Worm (Caenorhabditis elegans) whole organism, midembryonic: ENCODE data around the gene ccr-4.

Experiments
- T22C8.4 ChIP-seq: fragments of 200-800 bp; sonication (Bioruptor generic); IDR thresholded peaks from 2 replicates; pipeline ENCODE4 v1.3.6; 2022; ENCODE audit warnings: missing genetic modification characterization, missing compliant biosample characterization
- cog-1 ChIP-seq: sonication (generic microtip); optimal IDR thresholded peaks from 2 replicates; lab custom pipeline; 2016; ENCODE audit warnings: missing genetic modification characterization, missing compliant biosample characterization
- flt-1 ChIP-seq: fragments of 200-800 bp; sonication (Bioruptor generic); IDR thresholded peaks from 2 replicates; pipeline ENCODE4 v1.3.6; 2022; ENCODE audit warnings: missing genetic modification characterization, missing compliant biosample characterization
- klf-2 ChIP-seq: fragments of 200-800 bp; sonication (Bioruptor generic); conservative IDR thresholded peaks from 2 replicates; pipeline ENCODE4 v1.3.6; 2022; ENCODE audit warnings: missing genetic modification reagents, missing genetic modification characterization, missing compliant biosample characterization
- med-1 ChIP-seq: sonication (generic microtip); optimal IDR thresholded peaks from 2 replicates; lab custom pipeline; 2017; ENCODE audit warnings: missing genetic modification characterization, mild to moderate bottlenecking, missing compliant biosample characterization, antibody characterized with exemption, missing genetic modification reagents; ENCODE audit not compliant: insufficient read depth
- ref-1 ChIP-seq: fragments of 200-800 bp; sonication (Bioruptor generic); conservative IDR thresholded peaks from 2 replicates; pipeline ENCODE4 v1.3.6; 2022; ENCODE audit warnings: missing genetic modification reagents, missing genetic modification characterization, missing compliant biosample characterization
- tab-1 ChIP-seq: fragments of 200-800 bp; sonication (Bioruptor generic); IDR thresholded peaks from 2 replicates; pipeline ENCODE4 v1.3.6; 2022; ENCODE audit warnings: missing genetic modification characterization, missing compliant biosample characterization
- ztf-23 ChIP-seq: fragments of 200-800 bp; sonication (Bioruptor generic); IDR thresholded peaks from 2 replicates; pipeline ENCODE4 v1.3.6; 2022; ENCODE audit warnings: missing genetic modification reagents, missing genetic modification characterization, missing compliant biosample characterization
- ztf-29 ChIP-seq: fragments of 200-800 bp; sonication (Bioruptor generic); IDR thresholded peaks from 2 replicates; pipeline ENCODE4 v1.3.6; 2022; ENCODE audit warnings: missing genetic modification reagents, missing genetic modification characterization, missing compliant biosample characterization

ccr-4 gene

ce11 chrIV:12378919-12379318 lies 17.6 kb downstream of the ccr-4 start:
- TF ChIP-seq flt-1 (GFP tag; lab: Robert Waterston, UW): no peak
- no peak for TF ChIP-seq tab-1 (GFP tag; lab: Robert Waterston, UW)
- TF ChIP-seq klf-2 (GFP tag; lab: Robert Waterston, UW): no peak
- TF ChIP-seq ztf-23 (GFP tag; lab: Robert Waterston, UW): no peak
- no peak for TF ChIP-seq ref-1 (GFP tag; lab: Robert Waterston, UW)
- no peak for TF ChIP-seq ztf-29 (GFP tag; lab: Robert Waterston, UW)
- no peak for TF ChIP-seq T22C8.4 (GFP tag; lab: Robert Waterston, UW)
- TF ChIP-seq med-1 (GFP tag; lab: Kevin White, UChicago): no peak
- no peak for TF ChIP-seq cog-1

- TF ChIP-seq flt-1 (GFP tag; lab: Robert Waterston, UW) (no peak), ref-1 (GFP tag; lab: Robert Waterston, UW) (no peak), med-1 (GFP tag; lab: Kevin White, UChicago) (no peak), cog-1 (no peak), ztf-29 (GFP tag; lab: Robert Waterston, UW) (no peak), T22C8.4 (GFP tag; lab: Robert Waterston, UW) (no peak)
These were observed 18.4 kb downstream of the ccr-4 start, which contains the start of gene thn-1 for ce11 chrIV:12379784-12380183. Gene thn-1, plus strand, starts transcription at chrIV:12380084.

DNA sequence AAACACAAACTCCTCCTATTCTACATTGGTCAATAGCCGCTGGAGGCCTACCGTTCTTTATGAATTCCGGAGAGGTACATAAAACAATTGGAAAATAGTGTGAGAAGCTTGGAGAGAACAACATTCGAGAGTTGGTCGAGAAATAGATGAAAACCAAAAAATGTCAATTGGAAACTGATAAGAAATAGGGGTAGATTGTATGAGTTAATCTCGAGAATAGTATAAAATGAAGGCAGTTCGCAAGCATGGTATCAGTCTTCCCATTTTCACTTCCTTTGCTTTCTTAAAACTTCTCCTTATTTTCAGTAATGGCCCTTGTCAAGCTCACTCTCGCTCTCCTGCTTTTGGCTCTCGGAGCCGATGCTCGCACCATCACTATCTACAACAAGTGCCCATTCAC lies 21.5 kb downstream of the ccr-4 start, which contains the start of gene thn-2:
Gene thn-2 (plus strand): TSS at position 307 of the 400 bp plus-strand sequence.
- TF ChIP-seq T22C8.4 (GFP tag; lab: Robert Waterston, UW): no peak
- TF ChIP-seq ztf-23 (GFP tag; lab: Robert Waterston, UW): no peak
- TF ChIP-seq cog-1: no peak
- TF ChIP-seq med-1 (GFP tag; lab: Kevin White, UChicago): no peak
- no peak for TF ChIP-seq klf-2 (GFP tag; lab: Robert Waterston, UW)
- no peak for TF ChIP-seq ref-1 (GFP tag; lab: Robert Waterston, UW)
- no peak for TF ChIP-seq ztf-29 (GFP tag; lab: Robert Waterston, UW)
- TF ChIP-seq tab-1 (GFP tag; lab: Robert Waterston, UW): no peak
- TF ChIP-seq flt-1 (GFP tag; lab: Robert Waterston, UW): no peak

DNA sequence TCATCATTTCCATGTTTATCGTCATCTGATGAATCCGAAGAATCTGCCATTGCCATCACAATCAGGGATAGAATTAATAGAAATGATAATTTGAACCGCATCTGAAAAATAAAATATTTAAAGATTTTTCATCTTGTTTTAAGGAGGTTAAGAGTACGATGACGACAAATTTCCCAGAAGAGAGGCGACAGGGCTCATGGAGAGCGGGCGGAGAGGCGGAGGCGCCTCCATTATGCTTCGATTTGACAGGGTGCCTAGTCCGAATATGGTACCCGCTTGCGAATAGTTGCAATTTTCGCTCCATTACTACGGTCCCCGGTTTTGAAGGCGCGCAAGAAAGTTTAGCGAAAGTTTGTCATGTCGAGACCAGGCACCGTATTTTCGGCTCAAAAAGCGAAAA lies 23.7 kb downstream of the ccr-4 start, which contains the start of gene F28D1.6:
Gene F28D1.6 (minus strand): TSS at position 101 of the 400 bp plus-strand sequence.
- TF ChIP-seq med-1 (GFP tag; lab: Kevin White, UChicago) (no peak), ref-1 (GFP tag; lab: Robert Waterston, UW) (no peak), ztf-29 (GFP tag; lab: Robert Waterston, UW) (no peak), tab-1 (GFP tag; lab: Robert Waterston, UW) (no peak), cog-1 (no peak), ztf-23 (GFP tag; lab: Robert Waterston, UW) (no peak), T22C8.4 (GFP tag; lab: Robert Waterston, UW) (no peak), flt-1 (GFP tag; lab: Robert Waterston, UW) (no peak), klf-2 (GFP tag; lab: Robert Waterston, UW) (no peak)

ce11 chrIV:12389951-12390350 lies 28.6 kb downstream of the ccr-4 start, which contains the start of gene spe-45:
Gene spe-45, minus strand, starts transcription at chrIV:12390095.
- TF ChIP-seq T22C8.4 (GFP tag; lab: Robert Waterston, UW) (no peak), ztf-29 (GFP tag; lab: Robert Waterston, UW) (no peak), ztf-23 (GFP tag; lab: Robert Waterston, UW) (no peak), cog-1 (no peak), flt-1 (GFP tag; lab: Robert Waterston, UW) (no peak), klf-2 (GFP tag; lab: Robert Waterston, UW) (no peak), ref-1 (GFP tag; lab: Robert Waterston, UW) (no peak), tab-1 (GFP tag; lab: Robert Waterston, UW) (no peak), med-1 (GFP tag; lab: Kevin White, UChicago) (no peak)

DNA sequence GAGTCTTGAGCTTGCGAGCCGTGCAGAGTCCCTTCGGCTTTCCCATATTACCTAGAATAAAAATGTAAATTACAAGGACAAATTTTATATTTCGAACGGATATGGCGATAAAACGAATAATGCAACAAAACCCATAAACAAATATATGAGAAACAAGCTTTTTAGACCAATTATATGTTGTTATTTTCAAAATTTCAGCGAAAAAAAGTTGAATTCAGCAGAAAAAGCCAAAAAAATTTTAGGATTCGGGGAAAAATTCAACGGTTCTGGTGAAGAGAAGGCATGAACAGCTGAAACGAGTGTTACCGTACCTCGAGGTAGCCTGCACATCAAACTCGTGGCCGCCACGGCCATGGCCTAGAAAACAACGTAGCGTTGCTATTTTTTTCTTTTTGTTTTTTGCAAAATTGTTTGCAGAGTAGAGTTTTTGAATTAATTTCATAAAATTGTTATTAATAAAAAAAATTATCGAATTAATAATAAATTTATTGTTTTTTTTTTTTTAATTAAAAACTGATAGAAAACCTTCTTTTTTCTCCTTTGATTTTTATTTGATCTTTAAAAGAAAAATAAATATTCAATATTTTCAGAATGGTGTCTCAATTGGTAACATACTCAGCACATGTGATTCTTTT lies 29.8 kb downstream of the ccr-4 start, which contains the start of the genes rps-23 and dpm-3:
Gene rps-23 (minus strand): TSS at position 51 of the 635 bp plus-strand sequence.
Gene dpm-3 (plus strand): TSS at position 585 of the 635 bp plus-strand sequence.
- TF ChIP-seq cog-1: peak; percentile 60
- peak; percentile 64; the same call in 1 of the 2 replicates for TF ChIP-seq klf-2 (GFP tag; lab: Robert Waterston, UW)
- peak; percentile 83 for TF ChIP-seq ztf-23 (GFP tag; lab: Robert Waterston, UW)
- 0 out of 2 replicates have a peak, but pooled peaks have one; percentile 8 for TF ChIP-seq ztf-29 (GFP tag; lab: Robert Waterston, UW)
- TF ChIP-seq T22C8.4 (GFP tag; lab: Robert Waterston, UW): no peak
- TF ChIP-seq tab-1 (GFP tag; lab: Robert Waterston, UW): 0 out of 2 replicates have a peak, but pooled peaks have one; percentile 43
- TF ChIP-seq med-1 (GFP tag; lab: Kevin White, UChicago): no peak
- peak; percentile 87 for TF ChIP-seq flt-1 (GFP tag; lab: Robert Waterston, UW)
- no peak for TF ChIP-seq ref-1 (GFP tag; lab: Robert Waterston, UW)

ce11 chrIV:12396645-12397258 lies 35.4 kb downstream of the ccr-4 start:
- TF ChIP-seq tab-1 (GFP tag; lab: Robert Waterston, UW) (no peak), ref-1 (GFP tag; lab: Robert Waterston, UW) (no peak), med-1 (GFP tag; lab: Kevin White, UChicago) (no peak), flt-1 (GFP tag; lab: Robert Waterston, UW) (no peak), ztf-23 (GFP tag; lab: Robert Waterston, UW) (no peak), cog-1 (no peak), T22C8.4 (GFP tag; lab: Robert Waterston, UW) (no peak), ztf-29 (GFP tag; lab: Robert Waterston, UW) (no peak), klf-2 (GFP tag; lab: Robert Waterston, UW) (no peak)

DNA sequence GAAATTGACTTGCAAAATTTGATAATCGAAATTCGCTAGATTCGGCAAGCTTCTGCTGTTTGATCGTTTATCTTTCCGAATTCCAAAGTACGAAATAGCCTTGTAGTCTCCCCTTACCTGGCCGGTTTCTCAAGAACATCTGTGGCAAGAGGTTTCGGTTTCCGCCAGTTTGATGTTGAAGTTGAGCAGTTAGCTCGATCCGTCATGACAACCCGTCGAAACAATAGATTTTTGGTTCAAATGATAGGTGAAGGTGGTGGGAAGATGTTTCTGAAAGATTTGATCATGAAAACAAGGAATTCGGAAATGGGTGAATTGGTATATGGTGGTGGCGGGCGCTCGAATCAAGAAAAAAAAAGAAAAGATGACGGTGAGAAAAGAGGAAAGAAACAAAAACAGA lies 37.1 kb downstream of the ccr-4 start, which contains the start of gene acs-20:
Gene acs-20 (minus strand): TSS at position 270 of the 400 bp plus-strand sequence.
- TF ChIP-seq flt-1 (GFP tag; lab: Robert Waterston, UW): no peak
- no peak for TF ChIP-seq cog-1
- no peak for TF ChIP-seq med-1 (GFP tag; lab: Kevin White, UChicago)
- TF ChIP-seq T22C8.4 (GFP tag; lab: Robert Waterston, UW): no peak
- no peak for TF ChIP-seq tab-1 (GFP tag; lab: Robert Waterston, UW)
- no peak for TF ChIP-seq klf-2 (GFP tag; lab: Robert Waterston, UW)
- no peak for TF ChIP-seq ztf-23 (GFP tag; lab: Robert Waterston, UW)
- TF ChIP-seq ztf-29 (GFP tag; lab: Robert Waterston, UW): no peak
- no peak for TF ChIP-seq ref-1 (GFP tag; lab: Robert Waterston, UW)
